Fruit fly (Drosophila melanogaster): ENCODE results near the gene Elovl7.

Gene Elovl7

DNA sequence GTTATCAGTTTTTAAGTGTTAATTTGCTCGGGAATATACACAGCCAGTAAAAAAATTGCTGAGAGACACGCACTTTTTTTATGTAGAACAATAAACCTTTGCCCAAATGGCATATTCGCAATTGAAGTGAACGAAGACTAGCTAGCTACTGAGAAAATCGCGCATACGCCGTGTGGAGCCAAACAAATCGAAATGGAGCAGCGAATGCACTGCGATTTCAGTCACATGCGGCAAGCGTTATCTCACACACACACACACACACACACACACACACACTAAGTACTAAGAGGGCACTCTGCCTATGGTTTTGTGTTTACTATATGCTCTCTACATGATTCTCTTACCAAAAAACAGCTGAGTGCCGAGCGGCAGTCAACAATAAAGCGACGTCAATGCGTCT lies 2.1 kb downstream of the Elovl7 start (continued):
- no peak for TF ChIP-seq sqz (GFP tag; optimal IDR thresholded peaks at IDR 0.05)
- no peak for TF ChIP-seq cas (GFP tag; IDR thresholded peaks at IDR 0.05)
- peak; percentile 85; the same call in 1 of the 4 replicates for TF ChIP-seq chinmo (GFP tag; IDR thresholded peaks at IDR 0.05; ENCODE audit: partially characterized antibody)
- peak; percentile 75 for TF ChIP-seq cg (GFP tag; optimal IDR thresholded peaks at IDR 0.05)
- no peak for TF ChIP-seq Dad (GFP tag; optimal IDR thresholded peaks at IDR 0.05)
- peak; percentile 80 for TF ChIP-seq CG3163 (GFP tag; optimal IDR thresholded peaks at IDR 0.05)
- TF ChIP-seq Deaf1 (tag; optimal IDR thresholded peaks at IDR 0.05) = no peak
- no peak for TF ChIP-seq Sin3A (optimal IDR thresholded peaks at IDR 0.05)
- no peak for TF ChIP-seq Sry-β (GFP tag; optimal IDR thresholded peaks at IDR 0.05)
- no peak for TF ChIP-seq ATbp (GFP tag; optimal IDR thresholded peaks at IDR 0.05)
- TF ChIP-seq pzg (GFP tag; optimal IDR thresholded peaks at IDR 0.05) = no peak
- TF ChIP-seq zen2 (GFP tag; IDR thresholded peaks at IDR 0.05; ENCODE audit: partially characterized antibody) = peak; percentile 10; the same call in 1 of the 3 replicates
- TF ChIP-seq CHES-1-like (GFP tag; optimal IDR thresholded peaks at IDR 0.05) = no peak
- peak in 1 of 2 experiments; percentile 39 for TF ChIP-seq crp (GFP tag; optimal IDR thresholded peaks at IDR 0.05)
- no peak for TF ChIP-seq CG9727 (GFP tag; optimal IDR thresholded peaks at IDR 0.05)
- no peak for TF ChIP-seq GATAe (GFP tag; conservative IDR thresholded peaks at IDR 0.05)
- no peak for TF ChIP-seq tx (GFP tag; optimal IDR thresholded peaks at IDR 0.05)
- TF ChIP-seq exex (tag; optimal IDR thresholded peaks at IDR 0.05) = peak; percentile 25
- TF ChIP-seq NC2α (GFP tag; optimal IDR thresholded peaks at IDR 0.05) = no peak

DNA sequence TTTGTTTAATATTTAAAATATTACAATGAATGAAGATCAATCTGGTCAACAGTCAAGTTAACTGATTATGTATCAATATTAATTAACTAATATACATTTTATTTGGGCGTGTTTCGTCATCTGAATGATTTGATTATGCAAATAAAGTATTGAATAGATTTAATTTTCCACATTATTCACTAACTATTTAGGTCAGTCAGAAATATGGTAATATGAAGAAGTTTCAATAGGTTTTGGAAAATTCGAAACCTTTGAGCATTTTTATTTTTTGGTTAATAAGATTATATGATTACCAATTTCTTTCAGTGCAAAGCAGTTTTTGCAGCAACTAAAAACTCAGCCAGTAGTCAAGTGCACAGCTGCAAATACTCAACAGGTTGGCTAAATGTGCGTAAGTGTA lies 3.6 kb downstream of the Elovl7 start:
- no peak for TF ChIP-seq CG31224 (GFP tag; IDR thresholded peaks at IDR 0.05)
- peak; percentile 16 for TF ChIP-seq gem (tag; optimal IDR thresholded peaks at IDR 0.05)
- no peak for TF ChIP-seq CG7839 (tag; optimal IDR thresholded peaks at IDR 0.05)
- TF ChIP-seq NC2β (GFP tag; optimal IDR thresholded peaks at IDR 0.05) = no peak
- no peak for TF ChIP-seq Fer2 (tag; optimal IDR thresholded peaks at IDR 0.05)
- peak in 1 of 2 experiments; percentile 13 for TF ChIP-seq Hr51 (GFP tag; optimal IDR thresholded peaks at IDR 0.05)
- TF ChIP-seq kni (GFP tag; optimal IDR thresholded peaks at IDR 0.05) = no peak

DNA sequence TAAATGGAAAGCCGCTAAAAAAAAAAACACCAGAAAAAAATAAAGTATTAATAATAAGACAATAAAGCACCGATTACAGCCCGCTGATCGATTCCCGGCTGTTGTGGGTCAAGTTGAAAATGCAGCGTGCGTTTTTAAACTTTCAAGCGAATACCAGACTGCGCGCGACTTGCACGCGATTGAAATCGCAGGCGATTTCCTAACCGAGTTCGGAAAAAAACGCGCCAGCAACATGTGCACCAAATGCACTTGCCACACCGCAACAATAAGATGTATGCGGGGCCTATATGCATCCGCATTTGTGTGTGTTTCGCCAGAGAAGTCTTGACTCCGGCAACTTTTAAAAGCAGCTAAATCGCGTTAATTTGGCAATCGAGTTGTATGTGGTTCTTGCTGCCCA lies 4.2 kb downstream of the Elovl7 start:
- TF ChIP-seq CG8359 (GFP tag; optimal IDR thresholded peaks at IDR 0.05; ENCODE audit: borderline replicate concordance) = peak; percentile 99
- 0 out of 3 replicates have a peak, but pooled peaks have one; percentile 47 for TF ChIP-seq ken (GFP tag; IDR thresholded peaks at IDR 0.05)
- TF ChIP-seq CG2875 (GFP tag; optimal IDR thresholded peaks at IDR 0.05) = no peak
- no peak for TF ChIP-seq Chrac-16 (GFP tag; optimal IDR thresholded peaks at IDR 0.05)
- no peak for TF ChIP-seq pfk (GFP tag; optimal IDR thresholded peaks at IDR 0.05)
- no peak for TF ChIP-seq CG9876 (GFP tag; optimal IDR thresholded peaks at IDR 0.05)

DNA sequence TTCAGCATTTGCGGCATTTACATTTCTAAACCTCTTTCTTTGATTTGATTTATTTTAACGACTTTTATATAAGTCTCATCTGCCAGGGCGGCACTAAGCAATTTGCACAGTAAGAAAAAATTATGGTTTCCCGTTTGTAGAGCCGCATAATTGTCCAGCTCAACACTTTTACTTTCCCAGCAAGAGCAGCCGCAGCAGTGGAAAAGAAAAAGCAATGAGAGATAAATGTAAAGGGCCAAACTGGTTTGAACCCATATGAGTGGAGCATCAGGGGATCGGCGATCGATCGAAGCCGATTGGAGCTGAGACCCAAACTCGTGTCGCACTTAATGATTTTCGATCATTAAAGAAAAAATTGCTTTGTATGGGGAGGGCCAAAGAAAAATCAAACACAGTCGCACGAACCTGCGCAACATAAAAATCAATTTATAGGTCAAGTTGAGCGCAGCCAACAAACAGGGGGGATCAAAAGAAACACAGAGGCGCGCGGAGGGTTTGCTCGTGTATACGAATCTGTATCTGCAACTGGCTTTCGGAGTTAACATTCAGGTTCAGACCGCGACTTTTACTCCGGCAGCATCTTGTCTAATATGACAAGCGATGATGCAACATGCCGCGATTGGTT lies 4.7 kb downstream of the Elovl7 start:
- TF ChIP-seq Doc2 (GFP tag; IDR thresholded peaks at IDR 0.05) (no peak), pb (GFP tag; optimal IDR thresholded peaks at IDR 0.05) (no peak), usp (GFP tag; optimal IDR thresholded peaks at IDR 0.05) (no peak), CG10543 (GFP tag; optimal IDR thresholded peaks at IDR 0.05) (peak; percentile 6), grn (GFP tag; optimal IDR thresholded peaks at IDR 0.05) (peak; percentile 18), nerfin-1 (tag; optimal IDR thresholded peaks at IDR 0.05) (no peak), wor (GFP tag; IDR thresholded peaks at IDR 0.05) (no peak), CG10462 (GFP tag; optimal IDR thresholded peaks at IDR 0.05) (no peak), Hr78 (GFP tag; optimal IDR thresholded peaks at IDR 0.05) (peak in 1 of 2 experiments; percentile 50), CG13624 (GFP tag; optimal IDR thresholded peaks at IDR 0.05) (no peak), Pdp1 (GFP tag; optimal IDR thresholded peaks at IDR 0.05) (peak in 1 of 2 experiments; percentile 45), Ravus (GFP tag; IDR thresholded peaks at IDR 0.05) (no peak), Blimp-1 (GFP tag; optimal IDR thresholded peaks at IDR 0.05) (peak; percentile 96), CG12769 (tag; optimal IDR thresholded peaks at IDR 0.05) (peak; percentile 73), Hey (tag; optimal IDR thresholded peaks at IDR 0.05) (no peak)

All from whole organism, embryonic.